Fruit fly (Drosophila melanogaster) whole organism, wandering third instar larva: ENCODE measurements around the gene CRAT.
A peak's percentile ranks its signal among the peaks of the same experiment; 100 is the strongest.

Source experiments
- Abd-B ChIP-seq: fragments of >200 bp; optimal IDR thresholded peaks from 2 replicates; lab custom pipeline; 2017; ENCODE audit warnings: missing biosample characterization, missing genetic modification characterization
- CG32264 ChIP-seq: fragments of 200-800 bp; sonication (Bioruptor generic); optimal IDR thresholded peaks from 2 replicates; lab custom pipeline; 2016; ENCODE audit warnings: missing biosample characterization, missing genetic modification characterization
- CG9705 ChIP-seq: fragments of 200-800 bp; sonication (Bioruptor generic); optimal IDR thresholded peaks from 2 replicates; lab custom pipeline; 2018; ENCODE audit warnings: missing biosample characterization, mild to moderate bottlenecking, missing genetic modification characterization
- CrebA ChIP-seq: fragments of 200-800 bp; sonication (Bioruptor generic); optimal IDR thresholded peaks from 2 replicates; lab custom pipeline; 2016; ENCODE audit warnings: missing biosample characterization, mild to moderate bottlenecking, missing genetic modification characterization, borderline replicate concordance
- Dfd ChIP-seq: fragments of >200 bp; optimal IDR thresholded peaks from 2 replicates; lab custom pipeline; 2017; ENCODE audit warnings: missing biosample characterization, missing genetic modification characterization
- Dif ChIP-seq: fragments of 200-275, 200-300 bp; sonication (Bioruptor generic); optimal IDR thresholded peaks from 2 replicates; lab custom pipeline; 2018; ENCODE audit warnings: missing biosample characterization, missing genetic modification characterization; ENCODE audit not compliant: partially characterized antibody
- GATAd ChIP-seq: sonication (Bioruptor generic); optimal IDR thresholded peaks from 2 replicates; lab custom pipeline; 2016; ENCODE audit warnings: missing biosample characterization, missing genetic modification characterization
- HLH106 ChIP-seq: fragments of 200-800 bp; optimal IDR thresholded peaks from 3 replicates; lab custom pipeline; 2019; ENCODE audit warnings: missing biosample characterization, mild to moderate bottlenecking, missing genetic modification characterization, moderate library complexity
- Hnf4 ChIP-seq: fragments of 200-800 bp; sonication (Bioruptor generic); optimal IDR thresholded peaks from 2 replicates; lab custom pipeline; 2016; ENCODE audit warnings: missing biosample characterization, mild to moderate bottlenecking, missing genetic modification characterization
- Hr83 ChIP-seq: fragments of 200-300 bp; sonication (Bioruptor generic); optimal IDR thresholded peaks from 2 replicates; lab custom pipeline; 2016; ENCODE audit warnings: missing biosample characterization, mild to moderate bottlenecking, missing genetic modification characterization, moderate library complexity; ENCODE audit not compliant: poor library complexity, severe bottlenecking
- Jra ChIP-seq: sonication (Bioruptor generic); optimal IDR thresholded peaks from 2 replicates; lab custom pipeline; 2016; ENCODE audit warnings: missing biosample characterization, missing genetic modification characterization
- Mio ChIP-seq: sonication (Bioruptor generic); optimal IDR thresholded peaks from 2 replicates; lab custom pipeline; 2016; ENCODE audit warnings: missing biosample characterization, missing genetic modification characterization
- Myc ChIP-seq: fragments of >200 bp; optimal IDR thresholded peaks from 2 replicates; lab custom pipeline; 2017
- N ChIP-seq: fragments of >200 bp; optimal IDR thresholded peaks from 2 replicates; lab custom pipeline; 2018; ENCODE audit warnings: missing biosample characterization, missing external identifiers, missing genetic modification characterization
- OdsH ChIP-seq: fragments of 200-800 bp; sonication (Bioruptor generic); optimal IDR thresholded peaks from 2 replicates; lab custom pipeline; 2016; ENCODE audit warnings: missing biosample characterization, mild to moderate bottlenecking, missing genetic modification characterization
- Rel ChIP-seq, 2 experiments: fragments of 200-800 bp; sonication (Bioruptor generic) in 1 of 2; optimal IDR thresholded peaks; 2 replicates in 1 of 2; 3 replicates in 1 of 2; lab custom pipeline; 2016 to 2019; ENCODE audit warnings: mild to moderate bottlenecking in 2 of 2, missing biosample characterization in 2 of 2, missing genetic modification characterization in 2 of 2, moderate library complexity in 1 of 2
- Sp1 ChIP-seq: fragments of 200-800 bp; sonication (Bioruptor generic); optimal IDR thresholded peaks from 3 replicates; lab custom pipeline; 2019; ENCODE audit warnings: missing biosample characterization, mild to moderate bottlenecking, missing genetic modification characterization, moderate library complexity
- Vsx2 ChIP-seq: fragments of 200-300, 225-300 bp; sonication (Bioruptor generic); optimal IDR thresholded peaks from 2 replicates; lab custom pipeline; 2018; ENCODE audit warnings: missing biosample characterization, missing genetic modification characterization; ENCODE audit not compliant: partially characterized antibody
- br ChIP-seq: fragments of 200-800 bp; sonication (Bioruptor generic); optimal IDR thresholded peaks from 2 replicates; lab custom pipeline; 2016; ENCODE audit warnings: missing biosample characterization, missing genetic modification characterization
- brk ChIP-seq: fragments of 200-800 bp; sonication (Bioruptor generic); optimal IDR thresholded peaks from 2 replicates; lab custom pipeline; 2016; ENCODE audit warnings: missing biosample characterization, mild to moderate bottlenecking, missing genetic modification characterization
- dl ChIP-seq, 2 experiments: fragments of 175-275, 200-275 bp in 1 of 2; fragments of 200-275 bp in 1 of 2; sonication (Bioruptor generic); optimal IDR thresholded peaks; lab custom pipeline; 2018; ENCODE audit warnings: mild to moderate bottlenecking in 2 of 2, missing biosample characterization in 2 of 2, missing genetic modification characterization in 2 of 2, moderate library complexity in 2 of 2; ENCODE audit not compliant: partially characterized antibody in 2 of 2, insufficient read depth in 1 of 2
- dmrt93B ChIP-seq: fragments of 200-800 bp; sonication (Bioruptor generic); optimal IDR thresholded peaks from 2 replicates; lab custom pipeline; 2018; ENCODE audit warnings: missing biosample characterization, mild to moderate bottlenecking, missing genetic modification characterization
- dsf ChIP-seq: sonication (Bioruptor generic); optimal IDR thresholded peaks from 2 replicates; lab custom pipeline; 2016; ENCODE audit warnings: missing biosample characterization, missing genetic modification characterization, borderline replicate concordance
- ey ChIP-seq: fragments of 200-800 bp; sonication (Bioruptor generic); optimal IDR thresholded peaks from 2 replicates; lab custom pipeline; 2016; ENCODE audit warnings: missing biosample characterization, missing genetic modification characterization
- foxo ChIP-seq, 2 experiments: fragments of 200-800 bp; sonication (Bioruptor generic); optimal IDR thresholded peaks; 2 replicates in 1 of 2; 3 replicates in 1 of 2; lab custom pipeline; 2016 to 2017; ENCODE audit warnings: missing biosample characterization in 2 of 2, missing genetic modification characterization in 2 of 2
- fru ChIP-seq: fragments of 200-800 bp; sonication (Bioruptor generic); optimal IDR thresholded peaks from 3 replicates; lab custom pipeline; 2016; ENCODE audit warnings: missing biosample characterization, mild to moderate bottlenecking, missing genetic modification characterization
- h ChIP-seq: fragments of 200-800 bp; sonication (Bioruptor generic); optimal IDR thresholded peaks from 3 replicates; lab custom pipeline; 2016; ENCODE audit warnings: missing biosample characterization, mild to moderate bottlenecking, missing genetic modification characterization
- jim ChIP-seq: fragments of 175-275, 200-325 bp; sonication (Bioruptor generic); optimal IDR thresholded peaks from 2 replicates; lab custom pipeline; 2016; ENCODE audit warnings: missing biosample characterization, mild to moderate bottlenecking, missing genetic modification characterization
- lola ChIP-seq: fragments of >200 bp; optimal IDR thresholded peaks from 2 replicates; lab custom pipeline; 2017; ENCODE audit warnings: missing biosample characterization, missing genetic modification characterization
- pan ChIP-seq: fragments of >200 bp; optimal IDR thresholded peaks from 2 replicates; lab custom pipeline; 2017
- psq ChIP-seq: fragments of 200-800 bp; sonication (Bioruptor generic); optimal IDR thresholded peaks from 3 replicates; lab custom pipeline; 2017; ENCODE audit warnings: missing biosample characterization, mild to moderate bottlenecking, missing genetic modification characterization, moderate library complexity
- rgr ChIP-seq: fragments of 200-800 bp; sonication (Bioruptor generic); optimal IDR thresholded peaks from 3 replicates; lab custom pipeline; 2016; ENCODE audit warnings: missing biosample characterization, mild to moderate bottlenecking, missing genetic modification characterization
- sage ChIP-seq: fragments of 200-800 bp; sonication (Bioruptor generic); optimal IDR thresholded peaks from 2 replicates; lab custom pipeline; 2016; ENCODE audit warnings: missing biosample characterization, mild to moderate bottlenecking, missing genetic modification characterization
- sv ChIP-seq: fragments of 200-800 bp; sonication (Bioruptor generic); optimal IDR thresholded peaks from 3 replicates; lab custom pipeline; 2016; ENCODE audit warnings: missing biosample characterization, missing genetic modification characterization
- tai ChIP-seq: sonication (Bioruptor generic); optimal IDR thresholded peaks from 2 replicates; lab custom pipeline; 2016; ENCODE audit warnings: missing biosample characterization, missing genetic modification characterization
- usp ChIP-seq: fragments of >200 bp; optimal IDR thresholded peaks from 2 replicates; lab custom pipeline; 2017; ENCODE audit warnings: missing biosample characterization, missing genetic modification characterization
- woc ChIP-seq: sonication (Bioruptor generic); optimal IDR thresholded peaks from 2 replicates; lab custom pipeline; 2016; ENCODE audit warnings: missing biosample characterization, mild to moderate bottlenecking, missing genetic modification characterization

The CRAT gene

DNA sequence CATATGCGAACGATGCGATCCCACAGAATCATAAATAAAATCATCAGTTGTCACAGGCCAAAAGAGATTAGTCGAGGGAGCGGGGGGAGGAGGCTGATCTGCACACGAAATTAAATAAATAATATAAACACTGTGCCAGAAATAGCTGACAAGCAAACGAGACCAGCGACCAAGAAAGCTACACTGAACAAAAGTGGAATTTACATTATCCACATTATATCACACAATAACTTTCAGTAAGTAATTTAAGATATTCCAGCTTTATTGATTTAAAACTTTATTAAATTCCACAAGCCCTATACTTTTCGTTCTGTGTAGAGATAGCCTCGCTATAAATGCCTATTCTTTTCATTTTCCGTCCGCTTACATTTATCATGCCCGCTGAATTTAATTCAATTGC is 28.3 kb upstream of the CRAT start:
- TF ChIP-seq Jra (GFP tag; lab: Kevin White, UChicago) (peak; percentile 69), tai (peak; percentile 77), foxo (GFP tag; optimal IDR thresholded peaks at IDR 0.05; lab: Kevin White, UChicago) (peak in 1 of 2 experiments; percentile 77), fru (GFP tag; lab: Kevin White, UChicago) (peak; percentile 79), sv (GFP tag; lab: Kevin White, UChicago) (peak; percentile 75), Hr83 (GFP tag; lab: Kevin White, UChicago) (no peak), OdsH (GFP tag; lab: Kevin White, UChicago) (peak; percentile 80), Abd-B (no peak), Mio (GFP tag; lab: Kevin White, UChicago) (no peak), dsf (GFP tag; lab: Kevin White, UChicago) (peak; percentile 53), dmrt93B (peak; percentile 60), CG32264 (GFP tag; lab: Kevin White, UChicago) (peak; percentile 34), rgr (GFP tag; lab: Kevin White, UChicago) (peak; percentile 83), br (GFP tag; lab: Kevin White, UChicago) (peak; percentile 77), CG9705 (no peak), woc (GFP tag; lab: Kevin White, UChicago) (peak; percentile 38), Hnf4 (GFP tag; lab: Kevin White, UChicago) (peak; percentile 76), brk (GFP tag; lab: Kevin White, UChicago) (peak; percentile 60), h (GFP tag; lab: Kevin White, UChicago) (peak; percentile 81), HLH106 (peak; percentile 66), psq (peak; percentile 59), Sp1 (GFP tag; lab: Kevin White, UChicago) (peak; percentile 45), ey (peak; percentile 84), Myc (no peak)
- TF ChIP-seq, all 38 proteins: peak for 19

DNA sequence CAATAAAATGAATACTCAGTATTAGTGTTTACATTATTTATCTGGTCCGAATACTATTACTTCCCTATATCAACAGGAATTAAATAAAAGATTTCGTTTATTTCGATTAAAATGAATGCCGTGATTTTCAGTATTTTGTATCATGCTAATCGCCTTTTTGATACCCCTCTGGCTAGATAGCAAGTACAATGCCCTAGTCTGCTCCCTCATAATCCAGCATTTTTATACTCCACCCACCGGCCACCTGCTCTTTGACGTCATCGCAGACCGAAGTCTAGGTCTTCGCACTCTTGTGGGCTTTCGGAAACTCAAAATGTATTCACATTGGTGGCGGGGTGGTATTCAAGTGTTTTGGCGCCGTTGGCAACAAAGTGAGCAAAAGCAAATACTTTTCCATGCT is 27.8 kb upstream of the CRAT start:
- TF ChIP-seq CrebA (GFP tag; lab: Kevin White, UChicago) (no peak), Rel (GFP tag; optimal IDR thresholded peaks at IDR 0.05; lab: Kevin White, UChicago) (no peak), Rel (tag; optimal IDR thresholded peaks at IDR 0.05; lab: Kevin White, UChicago) (peak; percentile 34)
- TF ChIP-seq, all 38 proteins: peak for 1

DNA sequence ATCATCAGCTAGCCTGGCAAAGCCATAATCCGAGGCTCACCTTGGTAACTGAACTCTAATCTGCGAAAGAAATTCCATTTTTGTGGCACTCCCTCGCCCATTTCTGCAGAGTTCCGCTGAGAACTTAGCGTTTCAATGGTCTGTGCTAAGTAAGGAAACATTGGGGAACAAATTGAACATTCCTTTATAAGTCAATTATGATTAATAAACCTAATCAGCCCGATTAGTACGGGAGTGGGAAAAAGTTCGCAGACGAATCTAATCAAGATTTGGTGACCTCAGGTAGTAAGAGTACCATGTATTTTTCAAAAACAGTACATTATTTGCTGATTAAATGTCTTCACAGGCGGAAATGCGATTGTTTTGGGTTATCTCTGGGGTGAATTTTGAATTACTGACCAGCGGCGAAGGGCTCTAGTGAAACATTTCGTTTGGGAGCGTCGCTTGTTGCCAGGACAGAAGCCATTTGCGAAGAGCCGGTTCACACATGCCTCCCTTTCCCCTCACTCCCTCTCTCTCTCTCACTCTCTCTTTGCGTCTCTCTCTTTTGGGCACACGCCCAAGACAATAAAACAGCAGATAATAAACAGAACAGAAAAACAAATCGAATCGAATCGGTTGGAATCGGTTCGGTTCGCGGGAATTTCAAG is 26.8 kb upstream of the CRAT start:
- TF ChIP-seq Jra (GFP tag; lab: Kevin White, UChicago) (no peak), OdsH (GFP tag; lab: Kevin White, UChicago) (no peak), Dfd (GFP tag; lab: Kevin White, UChicago) (no peak), br (GFP tag; lab: Kevin White, UChicago) (no peak), woc (GFP tag; lab: Kevin White, UChicago) (no peak), Vsx2 (no peak), pan (no peak), CG9705 (no peak), N (GFP tag; lab: Kevin White, UChicago) (no peak), Rel (GFP tag; optimal IDR thresholded peaks at IDR 0.05; lab: Kevin White, UChicago) (no peak), Rel (tag; optimal IDR thresholded peaks at IDR 0.05; lab: Kevin White, UChicago) (peak; percentile 22), foxo (GFP tag; optimal IDR thresholded peaks at IDR 0.05; lab: Kevin White, UChicago) (peak in 1 of 2 experiments; percentile 10), usp (GFP tag; lab: Kevin White, UChicago) (no peak), HLH106 (no peak), sage (GFP tag; lab: Kevin White, UChicago) (no peak), Dif (GFP tag; lab: Kevin White, UChicago) (peak; percentile 43), GATAd (GFP tag; lab: Kevin White, UChicago) (no peak), jim (GFP tag; lab: Kevin White, UChicago) (no peak), Myc (no peak), h (GFP tag; lab: Kevin White, UChicago) (peak; percentile 76), lola (GFP tag; lab: Kevin White, UChicago) (no peak), psq (peak; percentile 48), dl (GFP tag; optimal IDR thresholded peaks at IDR 0.05; lab: Kevin White, UChicago; ENCODE audit: insufficient read depth in 1 of 2, partially characterized antibody in 2 of 2) (no peak), sv (GFP tag; lab: Kevin White, UChicago) (no peak), rgr (GFP tag; lab: Kevin White, UChicago) (no peak), brk (GFP tag; lab: Kevin White, UChicago) (no peak)
